Worm (Caenorhabditis elegans): ENCODE results near the gene ceh-92.

DNA sequence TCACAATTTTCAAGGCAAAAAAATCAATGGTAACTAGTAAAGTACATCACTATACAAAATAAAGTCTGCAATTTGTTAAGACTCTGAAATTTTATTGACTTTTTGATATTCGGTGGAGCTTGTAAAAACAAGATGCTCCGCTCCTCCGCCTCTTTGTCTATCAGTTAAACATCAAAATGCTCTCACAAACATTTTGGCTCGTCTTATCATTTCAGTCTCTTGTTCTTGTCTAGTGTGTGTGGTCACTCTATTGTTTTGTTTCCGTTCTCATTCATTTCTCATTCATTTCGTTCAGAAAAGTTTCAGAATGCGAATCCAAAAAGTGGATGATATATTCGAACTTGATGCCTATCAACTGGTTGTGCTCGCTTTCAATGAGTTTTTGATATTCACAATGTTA is 33.3 kb upstream of the ceh-92 start, which contains the start of gene Y66D12A.13:
- TF ChIP-seq dmd-4 (tag; optimal IDR thresholded peaks at IDR 0.05): no peak
- no peak for TF ChIP-seq nhr-237 (tag; optimal IDR thresholded peaks at IDR 0.05)
- no peak for TF ChIP-seq skn-1 (tag; optimal IDR thresholded peaks at IDR 0.05)
- no peak for TF ChIP-seq snpc-4 (tag; optimal IDR thresholded peaks at IDR 0.05)

Measured in whole organism, L2 larva.